Worm (Caenorhabditis elegans): ENCODE data around the gene E02A10.3.

E02A10.3 gene

ce11 chrV:12592379-12592778 is 13.0 kb downstream of the E02A10.3 start, which contains the start of gene C14C10.2:
Gene C14C10.2 (minus strand): TSS chrV:12592479.
- TF ChIP-seq mbf-1 (tag; optimal IDR thresholded peaks at IDR 0.05) (no peak), aly-2 (tag; optimal IDR thresholded peaks at IDR 0.05) (no peak), ztf-1 (GFP tag; conservative IDR thresholded peaks at IDR 0.05) (no peak), lin-13 (GFP tag; optimal IDR thresholded peaks at IDR 0.05) (no peak), nhr-23 (tag; optimal IDR thresholded peaks at IDR 0.05) (no peak), gmeb-1 (tag; optimal IDR thresholded peaks at IDR 0.05) (no peak), ztf-4 (tag; optimal IDR thresholded peaks at IDR 0.05) (no peak), nhr-11 (tag; optimal IDR thresholded peaks at IDR 0.05) (no peak), mab-5 (tag; optimal IDR thresholded peaks at IDR 0.05) (no peak), sma-9 (GFP tag; optimal IDR thresholded peaks at IDR 0.05) (no peak), sma-9 (tag; optimal IDR thresholded peaks at IDR 0.05) (no peak), nhr-12 (tag; optimal IDR thresholded peaks at IDR 0.05) (no peak), nhr-25 (tag; optimal IDR thresholded peaks at IDR 0.05) (no peak), elt-1 (tag; optimal IDR thresholded peaks at IDR 0.05) (no peak), ZK546.5 (tag; optimal IDR thresholded peaks at IDR 0.05) (no peak), nhr-6 (tag; optimal IDR thresholded peaks at IDR 0.05) (no peak), nhr-10 (tag; optimal IDR thresholded peaks at IDR 0.05) (no peak), sem-4 (tag; optimal IDR thresholded peaks at IDR 0.05) (no peak), zag-1 (tag; optimal IDR thresholded peaks at IDR 0.05) (no peak), skn-1 (tag; optimal IDR thresholded peaks at IDR 0.05) (no peak)

DNA sequence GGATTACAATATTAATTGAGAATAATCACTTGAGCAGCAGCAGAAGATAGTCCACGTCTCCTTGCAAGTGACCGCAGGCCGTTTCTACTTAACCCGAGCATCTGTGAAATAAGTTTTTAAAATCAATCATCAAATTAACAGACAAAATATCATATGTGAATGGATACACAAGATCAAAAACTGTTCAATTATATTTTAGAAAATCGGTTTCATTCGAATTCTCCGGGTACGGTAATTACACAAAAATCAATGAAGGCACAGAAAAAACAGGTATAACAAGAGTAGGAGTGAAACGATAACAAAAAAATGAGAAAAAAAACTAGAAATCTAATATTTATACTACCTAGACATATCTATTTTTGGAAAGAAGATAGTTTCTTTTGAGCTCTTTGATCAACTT is 16.8 kb downstream of the E02A10.3 start, which contains the start of gene mma-1:
Gene mma-1, minus strand, starts transcription at position 101 of the 400 bp plus-strand sequence.
- TF ChIP-seq zag-1 (tag; optimal IDR thresholded peaks at IDR 0.05) (no peak), aly-2 (tag; optimal IDR thresholded peaks at IDR 0.05) (no peak), ceh-16 (tag; optimal IDR thresholded peaks at IDR 0.05) (no peak), elt-1 (tag; optimal IDR thresholded peaks at IDR 0.05) (no peak), peb-1 (tag; optimal IDR thresholded peaks at IDR 0.05) (no peak), nhr-12 (tag; optimal IDR thresholded peaks at IDR 0.05) (no peak), skn-1 (tag; optimal IDR thresholded peaks at IDR 0.05) (no peak), ztf-11 (tag; optimal IDR thresholded peaks at IDR 0.05) (no peak), nhr-11 (tag; optimal IDR thresholded peaks at IDR 0.05) (no peak), F13H6.1 (tag; optimal IDR thresholded peaks at IDR 0.05) (no peak), elt-3 (tag; optimal IDR thresholded peaks at IDR 0.05) (no peak), nhr-129 (tag; optimal IDR thresholded peaks at IDR 0.05) (no peak), nhr-23 (tag; optimal IDR thresholded peaks at IDR 0.05) (no peak), ztf-4 (tag; optimal IDR thresholded peaks at IDR 0.05) (no peak), nhr-237 (tag; optimal IDR thresholded peaks at IDR 0.05) (no peak), nhr-77 (tag; optimal IDR thresholded peaks at IDR 0.05) (no peak), lin-39 (tag; optimal IDR thresholded peaks at IDR 0.05) (no peak), R02D3.7 (tag; optimal IDR thresholded peaks at IDR 0.05) (no peak), mab-5 (tag; optimal IDR thresholded peaks at IDR 0.05) (no peak), sma-9 (GFP tag; optimal IDR thresholded peaks at IDR 0.05) (no peak), sma-9 (tag; optimal IDR thresholded peaks at IDR 0.05) (no peak)

- TF ChIP-seq zag-1 (tag; optimal IDR thresholded peaks at IDR 0.05) = no peak
- TF ChIP-seq egl-27 (tag; optimal IDR thresholded peaks at IDR 0.05) = peak; percentile 29
- peak; percentile 58 for TF ChIP-seq sma-9 (GFP tag; optimal IDR thresholded peaks at IDR 0.05)
- no peak for TF ChIP-seq sma-9 (tag; optimal IDR thresholded peaks at IDR 0.05)
- TF ChIP-seq ztf-4 (tag; optimal IDR thresholded peaks at IDR 0.05) = no peak
- TF ChIP-seq ama-1 (optimal IDR thresholded peaks at IDR 0.05) = no peak
- no peak for TF ChIP-seq unc-55 (GFP tag; optimal IDR thresholded peaks at IDR 0.05)
- peak; percentile 37 for TF ChIP-seq C34F6.9 (tag; optimal IDR thresholded peaks at IDR 0.05)
- peak; percentile 26 for TF ChIP-seq crh-2 (tag; optimal IDR thresholded peaks at IDR 0.05)
- TF ChIP-seq sma-3 (GFP tag; optimal IDR thresholded peaks at IDR 0.05) = peak; percentile 55
- peak; percentile 18 for TF ChIP-seq lin-11 (tag; optimal IDR thresholded peaks at IDR 0.05)
- TF ChIP-seq nhr-129 (tag; optimal IDR thresholded peaks at IDR 0.05) = peak; percentile 70
- no peak for TF ChIP-seq dmd-4 (tag; optimal IDR thresholded peaks at IDR 0.05)
- TF ChIP-seq nhr-21 (tag; optimal IDR thresholded peaks at IDR 0.05) = peak; percentile 48
- TF ChIP-seq Y55F3AM.14 (GFP tag; optimal IDR thresholded peaks at IDR 0.05) = no peak
- TF ChIP-seq nhr-237 (tag; optimal IDR thresholded peaks at IDR 0.05) = no peak
- peak; percentile 16 for TF ChIP-seq fos-1 (tag; optimal IDR thresholded peaks at IDR 0.05)
- no peak for TF ChIP-seq nhr-77 (tag; optimal IDR thresholded peaks at IDR 0.05)
- no peak for TF ChIP-seq nhr-23 (tag; optimal IDR thresholded peaks at IDR 0.05)
- peak in 1 of 2 experiments; percentile 41 for TF ChIP-seq lsy-2 (tag; optimal IDR thresholded peaks at IDR 0.05)
- TF ChIP-seq blmp-1 (tag; optimal IDR thresholded peaks at IDR 0.05; ENCODE audit: insufficient read depth) = no peak
- no peak for TF ChIP-seq lin-39 (tag; optimal IDR thresholded peaks at IDR 0.05)
- TF ChIP-seq nhr-10 (tag; optimal IDR thresholded peaks at IDR 0.05) = no peak
- no peak for TF ChIP-seq snpc-4 (tag; optimal IDR thresholded peaks at IDR 0.05)
- TF ChIP-seq peb-1 (tag; optimal IDR thresholded peaks at IDR 0.05) = no peak
- no peak for TF ChIP-seq ztf-11 (tag; optimal IDR thresholded peaks at IDR 0.05)
- no peak for TF ChIP-seq R02D3.7 (tag; optimal IDR thresholded peaks at IDR 0.05)
- TF ChIP-seq unc-39 (tag; optimal IDR thresholded peaks at IDR 0.05) = no peak
- no peak for TF ChIP-seq aly-2 (tag; optimal IDR thresholded peaks at IDR 0.05)
- TF ChIP-seq mdl-1 (tag; optimal IDR thresholded peaks at IDR 0.05) = no peak
- no peak for TF ChIP-seq ceh-16 (tag; optimal IDR thresholded peaks at IDR 0.05)
- no peak for TF ChIP-seq skn-1 (tag; optimal IDR thresholded peaks at IDR 0.05)
- peak; percentile 51 for TF ChIP-seq gmeb-1 (tag; optimal IDR thresholded peaks at IDR 0.05)
- no peak for TF ChIP-seq mbf-1 (tag; optimal IDR thresholded peaks at IDR 0.05)
- peak; percentile 44 for TF ChIP-seq F13H6.1 (tag; optimal IDR thresholded peaks at IDR 0.05)
- no peak for TF ChIP-seq elt-1 (tag; optimal IDR thresholded peaks at IDR 0.05)
- TF ChIP-seq nhr-6 (tag; optimal IDR thresholded peaks at IDR 0.05) = no peak
- no peak for TF ChIP-seq nhr-12 (tag; optimal IDR thresholded peaks at IDR 0.05)
- TF ChIP-seq ztf-1 (GFP tag; conservative IDR thresholded peaks at IDR 0.05) = no peak
- peak; percentile 55 for TF ChIP-seq lin-13 (GFP tag; optimal IDR thresholded peaks at IDR 0.05)
Measured at ce11 chrV:12596795-12597194, 17.4 kb downstream of the E02A10.3 start.
